Worm (Caenorhabditis elegans) whole organism, early embryonic: ENCODE data around the gene max-2.

ENCODE experiments used
- B0310.2 ChIP-seq: sonication (generic microtip); optimal IDR thresholded peaks from 2 replicates; lab custom pipeline; 2016; ENCODE audit warnings: mild to moderate bottlenecking, missing genetic modification characterization, missing compliant biosample characterization
- F13C5.2 ChIP-seq: sonication (generic microtip); optimal IDR thresholded peaks from 2 replicates; lab custom pipeline; 2017; ENCODE audit warnings: mild to moderate bottlenecking, missing genetic modification characterization, inconsistent platforms, missing compliant biosample characterization
- ama-1 ChIP-seq: fragments of 150-350 bp; optimal IDR thresholded peaks from 2 replicates; lab custom pipeline; 2014
- flt-1 ChIP-seq: fragments of 200-800 bp; sonication (Bioruptor generic); IDR thresholded peaks from 2 replicates; pipeline ENCODE4 v1.3.6; 2022; ENCODE audit warnings: missing genetic modification characterization, missing compliant biosample characterization
- hmg-4 ChIP-seq: fragments of 200-800 bp; sonication (Bioruptor generic); optimal IDR thresholded peaks from 2 replicates; lab custom pipeline; 2018; ENCODE audit warnings: mild to moderate bottlenecking, missing genetic modification characterization, missing compliant biosample characterization
- hnd-1 ChIP-seq: sonication (generic microtip); optimal IDR thresholded peaks from 2 replicates; lab custom pipeline; 2016; ENCODE audit warnings: missing genetic modification characterization, missing compliant biosample characterization
- sea-1 ChIP-seq: fragments of 200-800 bp; sonication (Bioruptor generic); conservative IDR thresholded peaks from 2 replicates; pipeline ENCODE4 v1.3.6; 2022; ENCODE audit warnings: missing genetic modification characterization, missing compliant biosample characterization
- tra-4 ChIP-seq: sonication (generic microtip); optimal IDR thresholded peaks from 2 replicates; lab custom pipeline; 2017; ENCODE audit warnings: missing genetic modification characterization, missing compliant biosample characterization

DNA sequence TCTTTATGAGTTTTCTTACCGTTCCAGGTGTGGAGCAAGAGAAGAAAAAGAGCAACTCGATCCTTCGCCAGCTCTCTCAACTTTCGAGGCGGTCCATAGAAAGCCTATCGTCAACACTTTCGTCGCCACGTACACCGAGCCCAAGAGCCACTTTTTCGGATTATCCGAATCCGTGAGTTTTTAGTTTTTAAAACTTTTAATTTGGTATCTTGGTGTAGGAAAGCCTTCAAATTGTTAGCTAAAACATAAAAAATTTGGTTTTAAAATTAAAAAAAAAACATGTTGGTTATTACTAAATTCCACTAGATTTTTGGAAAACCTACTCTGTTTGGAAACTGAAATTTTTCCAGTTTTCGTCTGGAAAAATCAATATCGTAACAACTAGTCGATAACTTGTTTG lies 48.1 kb upstream of the max-2 start:
- TF ChIP-seq ama-1 (lab: Kevin White, UChicago) (no peak), hnd-1 (tag; lab: Kevin White, UChicago) (no peak), tra-4 (tag; lab: Kevin White, UChicago) (no peak), F13C5.2 (tag; lab: Kevin White, UChicago) (no peak), hmg-4 (no peak), flt-1 (GFP tag; lab: Robert Waterston, UW) (no peak), sea-1 (GFP tag; lab: Robert Waterston, UW) (no peak), B0310.2 (tag; lab: Kevin White, UChicago) (no peak)
